Fruit fly (Drosophila melanogaster) whole organism, embryonic: ENCODE results near the gene CG1273.

Experiments used
- Atf3 ChIP-seq: fragments of 200-800 bp; sonication (Bioruptor generic); optimal IDR thresholded peaks from 3 replicates; lab custom pipeline; 2016; ENCODE audit warnings: missing biosample characterization, missing genetic modification characterization
- Bgb ChIP-seq: fragments of 200-800 bp; sonication (Bioruptor generic); IDR thresholded peaks from 2 replicates; pipeline ENCODE4 v1.3.6; 2022; ENCODE audit warnings: missing biosample characterization, missing genetic modification characterization; ENCODE audit not compliant: partially characterized antibody
- Blimp-1 ChIP-seq: fragments of 200-800 bp; sonication (Bioruptor generic); optimal IDR thresholded peaks from 3 replicates; lab custom pipeline; 2018; ENCODE audit warnings: missing biosample characterization, missing genetic modification characterization, mild to moderate bottlenecking, moderate library complexity, missing genetic modification reagents
- C15 ChIP-seq: fragments of 200-800 bp; sonication (Bioruptor generic); IDR thresholded peaks from 3 replicates; pipeline ENCODE4 v1.3.6; 2022; ENCODE audit warnings: missing biosample characterization, missing genetic modification characterization
- CG10543 ChIP-seq: fragments of 200-800 bp; sonication (Bioruptor generic); optimal IDR thresholded peaks from 3 replicates; lab custom pipeline; 2017; ENCODE audit warnings: missing biosample characterization, mild to moderate bottlenecking, missing genetic modification characterization, moderate library complexity
- CG11398 ChIP-seq: fragments of 200-800 bp; sonication (Bioruptor generic); optimal IDR thresholded peaks from 2 replicates; lab custom pipeline; 2016; ENCODE audit warnings: missing biosample characterization, missing genetic modification characterization
- CG11456 ChIP-seq: fragments of 200-800 bp; sonication (Bioruptor generic); IDR thresholded peaks from 3 replicates; pipeline ENCODE4 v1.3.6; 2022; ENCODE audit warnings: missing biosample characterization, missing genetic modification characterization
- CG11723 ChIP-seq: fragments of 200-800 bp; sonication (Bioruptor generic); optimal IDR thresholded peaks from 2 replicates; lab custom pipeline; 2017; ENCODE audit warnings: missing biosample characterization, mild to moderate bottlenecking, missing genetic modification characterization
- CG12104 ChIP-seq: fragments of 200-800 bp; sonication (Bioruptor generic); optimal IDR thresholded peaks from 3 replicates; lab custom pipeline; 2016; ENCODE audit warnings: missing biosample characterization, missing genetic modification characterization
- CG14441 ChIP-seq: fragments of 200-800 bp; sonication (Bioruptor generic); IDR thresholded peaks from 2 replicates; pipeline ENCODE4 v1.3.6; 2022; ENCODE audit warnings: missing biosample characterization, missing genetic modification characterization
- CG2889 ChIP-seq: fragments of 200-800 bp; sonication (Bioruptor generic); IDR thresholded peaks from 3 replicates; pipeline ENCODE4 v1.3.6; 2022; ENCODE audit warnings: missing biosample characterization, missing genetic modification characterization
- CG4820 ChIP-seq: fragments of 200-800 bp; sonication (Bioruptor generic); optimal IDR thresholded peaks from 3 replicates; lab custom pipeline; 2016; ENCODE audit warnings: missing biosample characterization, missing genetic modification characterization
- CG6791 ChIP-seq: fragments of 200-800 bp; sonication (Bioruptor generic); IDR thresholded peaks from 3 replicates; pipeline ENCODE4 v1.3.6; 2022; ENCODE audit warnings: missing biosample characterization, missing genetic modification characterization; ENCODE audit not compliant: partially characterized antibody
- CG6854 ChIP-seq: fragments of 200-800 bp; sonication (Bioruptor generic); optimal IDR thresholded peaks from 3 replicates; lab custom pipeline; 2017; ENCODE audit warnings: missing biosample characterization, mild to moderate bottlenecking, missing genetic modification characterization
- CG9797 ChIP-seq: fragments of 200-800 bp; sonication (Bioruptor generic); optimal IDR thresholded peaks from 3 replicates; lab custom pipeline; 2018; ENCODE audit warnings: missing biosample characterization, mild to moderate bottlenecking, missing genetic modification characterization
- D19A ChIP-seq: fragments of 200-800 bp; optimal IDR thresholded peaks from 3 replicates; lab custom pipeline; 2019; ENCODE audit warnings: missing biosample characterization, mild to moderate bottlenecking, missing genetic modification characterization, moderate library complexity
- Deaf1 ChIP-seq: fragments of 200-800 bp; optimal IDR thresholded peaks from 3 replicates; lab custom pipeline; 2019; ENCODE audit warnings: missing biosample characterization, mild to moderate bottlenecking, missing genetic modification characterization, moderate library complexity
- ERR ChIP-seq: fragments of 200-800 bp; sonication (Bioruptor generic); optimal IDR thresholded peaks from 2 replicates; lab custom pipeline; 2016; ENCODE audit warnings: missing biosample characterization, missing genetic modification characterization
- Eip74EF ChIP-seq, 2 experiments: fragments of 200-800 bp in 1 of 2; fragments of >200 bp in 1 of 2; sonication (Bioruptor generic) in 1 of 2; optimal IDR thresholded peaks; 2 replicates each; lab custom pipeline; 2017 to 2019; ENCODE audit warnings: missing biosample characterization in 2 of 2, missing genetic modification characterization in 2 of 2, mild to moderate bottlenecking in 1 of 2, moderate library complexity in 1 of 2
- HLH4C ChIP-seq: fragments of 200-800 bp; sonication (Bioruptor generic); IDR thresholded peaks from 3 replicates; pipeline ENCODE4 v1.3.6; 2022; ENCODE audit warnings: missing biosample characterization, missing genetic modification characterization; ENCODE audit not compliant: partially characterized antibody
- Kr ChIP-seq: fragments of 200-800 bp; sonication (Bioruptor generic); optimal IDR thresholded peaks from 2 replicates; lab custom pipeline; 2017; ENCODE audit warnings: missing biosample characterization, mild to moderate bottlenecking, missing genetic modification characterization
- Lpt ChIP-seq: fragments of >200 bp; optimal IDR thresholded peaks from 2 replicates; lab custom pipeline; 2018; ENCODE audit warnings: missing biosample characterization, missing genetic modification characterization
- MESR4 ChIP-seq: fragments of 200-800 bp; sonication (Bioruptor generic); optimal IDR thresholded peaks from 2 replicates; lab custom pipeline; 2018; ENCODE audit warnings: missing biosample characterization, mild to moderate bottlenecking, missing genetic modification characterization, moderate library complexity
- Max ChIP-seq: fragments of 200-800 bp; sonication (Bioruptor generic); optimal IDR thresholded peaks from 2 replicates; lab custom pipeline; 2016; ENCODE audit warnings: missing biosample characterization, mild to moderate bottlenecking, missing genetic modification characterization
- Ptx1 ChIP-seq: fragments of 200-800 bp; sonication (Bioruptor generic); IDR thresholded peaks from 2 replicates; pipeline ENCODE4 v1.3.6; 2022; ENCODE audit warnings: missing biosample characterization, missing genetic modification characterization
- Ravus ChIP-seq: fragments of 200-800 bp; sonication (Bioruptor generic); IDR thresholded peaks from 2 replicates; pipeline ENCODE4 v1.3.6; 2022; ENCODE audit warnings: missing biosample characterization, missing genetic modification characterization
- Rx ChIP-seq: fragments of 200-800 bp; sonication (Bioruptor generic); IDR thresholded peaks from 2 replicates; pipeline ENCODE4 v1.3.6; 2022; ENCODE audit warnings: missing biosample characterization, missing genetic modification characterization
- Sox102F ChIP-seq: fragments of 200-800 bp; sonication (Bioruptor generic); optimal IDR thresholded peaks from 2 replicates; lab custom pipeline; 2018; ENCODE audit warnings: missing biosample characterization, mild to moderate bottlenecking, missing genetic modification characterization, moderate library complexity
- Xrp1 ChIP-seq: fragments of 200-800 bp; sonication (Bioruptor generic); IDR thresholded peaks from 2 replicates; pipeline ENCODE4 v1.3.6; 2022; ENCODE audit warnings: missing biosample characterization, missing genetic modification characterization
- cato ChIP-seq: fragments of 200-800 bp; sonication (Bioruptor generic); optimal IDR thresholded peaks from 2 replicates; lab custom pipeline; 2016; ENCODE audit warnings: missing biosample characterization, missing genetic modification characterization, borderline replicate concordance
- cg ChIP-seq: fragments of 200-800 bp; sonication (Bioruptor generic); optimal IDR thresholded peaks from 3 replicates; lab custom pipeline; 2019; ENCODE audit warnings: missing biosample characterization, mild to moderate bottlenecking, missing genetic modification characterization, moderate library complexity
- corto ChIP-seq: fragments of 200-800 bp; sonication (Bioruptor generic); optimal IDR thresholded peaks from 2 replicates; lab custom pipeline; 2016; ENCODE audit warnings: missing biosample characterization, mild to moderate bottlenecking, missing genetic modification characterization, moderate library complexity
- crol ChIP-seq: fragments of 200-800 bp; sonication (Bioruptor generic); IDR thresholded peaks from 2 replicates; pipeline ENCODE4 v1.3.6; 2022; ENCODE audit warnings: missing biosample characterization, missing genetic modification characterization
- crp ChIP-seq, 2 experiments: fragments of 200-800 bp; sonication (Bioruptor generic); optimal IDR thresholded peaks; 2 replicates in 1 of 2; 3 replicates in 1 of 2; lab custom pipeline; 2017; ENCODE audit warnings: missing biosample characterization in 2 of 2, missing genetic modification characterization in 2 of 2, mild to moderate bottlenecking in 1 of 2, moderate library complexity in 1 of 2
- eyg ChIP-seq: fragments of 200-800 bp; sonication (Bioruptor generic); optimal IDR thresholded peaks from 3 replicates; lab custom pipeline; 2016; ENCODE audit warnings: missing biosample characterization, missing genetic modification characterization
- fd3F ChIP-seq: fragments of 200-800 bp; sonication (Bioruptor generic); optimal IDR thresholded peaks from 2 replicates; lab custom pipeline; 2018; ENCODE audit warnings: missing biosample characterization, mild to moderate bottlenecking, missing genetic modification characterization, moderate library complexity
- ham ChIP-seq: fragments of 200-800 bp; sonication (Bioruptor generic); IDR thresholded peaks from 2 replicates; pipeline ENCODE4 v1.3.6; 2022; ENCODE audit warnings: missing biosample characterization, missing genetic modification characterization
- hth ChIP-seq: fragments of >200 bp; optimal IDR thresholded peaks from 2 replicates; lab custom pipeline; 2017; ENCODE audit warnings: inconsistent platforms
- inv ChIP-seq: fragments of 200-800 bp; sonication (Bioruptor generic); IDR thresholded peaks from 2 replicates; pipeline ENCODE4 v1.3.6; 2022; ENCODE audit warnings: missing biosample characterization, missing genetic modification characterization; ENCODE audit not compliant: partially characterized antibody
- jigr1 ChIP-seq: fragments of 200-800 bp; sonication (Bioruptor generic); IDR thresholded peaks from 3 replicates; pipeline ENCODE4 v1.3.6; 2022; ENCODE audit warnings: missing biosample characterization, missing genetic modification characterization
- jumu ChIP-seq: fragments of 200-800 bp; sonication (Bioruptor generic); optimal IDR thresholded peaks from 3 replicates; lab custom pipeline; 2016; ENCODE audit warnings: missing biosample characterization, missing genetic modification characterization
- luna ChIP-seq: fragments of 200-800 bp; sonication (Bioruptor generic); optimal IDR thresholded peaks from 2 replicates; lab custom pipeline; 2016; ENCODE audit warnings: missing biosample characterization, missing genetic modification characterization
- nau ChIP-seq: fragments of 200-800 bp; sonication (Bioruptor generic); optimal IDR thresholded peaks from 3 replicates; lab custom pipeline; 2017; ENCODE audit warnings: missing biosample characterization, mild to moderate bottlenecking, missing genetic modification characterization, missing genetic modification reagents
- pfk ChIP-seq: fragments of 200-800 bp; sonication (Bioruptor generic); optimal IDR thresholded peaks from 2 replicates; lab custom pipeline; 2018; ENCODE audit warnings: missing biosample characterization, mild to moderate bottlenecking, missing genetic modification characterization, moderate library complexity
- repo ChIP-seq: fragments of 200-800 bp; sonication (Bioruptor generic); optimal IDR thresholded peaks from 2 replicates; lab custom pipeline; 2016; ENCODE audit warnings: missing biosample characterization, missing genetic modification characterization
- schlank ChIP-seq: fragments of 200-800 bp; sonication (Bioruptor generic); optimal IDR thresholded peaks from 2 replicates; lab custom pipeline; 2018; ENCODE audit warnings: missing biosample characterization, mild to moderate bottlenecking, missing genetic modification characterization
- sim ChIP-seq: fragments of 200-800 bp; sonication (Bioruptor generic); IDR thresholded peaks from 2 replicates; pipeline ENCODE4 v1.3.6; 2022; ENCODE audit warnings: missing biosample characterization, missing genetic modification characterization
- sisA ChIP-seq: fragments of 200-800 bp; sonication (Bioruptor generic); IDR thresholded peaks from 2 replicates; pipeline ENCODE4 v1.3.6; 2022; ENCODE audit warnings: missing biosample characterization, missing genetic modification characterization
- slou ChIP-seq: fragments of 200-800 bp; sonication (Bioruptor generic); optimal IDR thresholded peaks from 3 replicates; lab custom pipeline; 2016; ENCODE audit warnings: missing biosample characterization, missing genetic modification characterization
- tup ChIP-seq: fragments of 200-800 bp; sonication (Bioruptor generic); optimal IDR thresholded peaks from 2 replicates; lab custom pipeline; 2016; ENCODE audit warnings: missing biosample characterization, mild to moderate bottlenecking, missing genetic modification characterization, moderate library complexity
- vvl ChIP-seq: fragments of 200-800 bp; sonication (Bioruptor generic); IDR thresholded peaks from 2 replicates; pipeline ENCODE4 v1.3.6; 2022; ENCODE audit warnings: missing biosample characterization, missing genetic modification characterization
- zfh1 ChIP-seq: fragments of 200-800 bp; sonication (Bioruptor generic); IDR thresholded peaks from 3 replicates; pipeline ENCODE4 v1.3.6; 2022; ENCODE audit warnings: missing biosample characterization, missing genetic modification characterization

The CG1273 gene

dm6 chr3L:4286784-4287183 is 23.3 kb downstream of the CG1273 start, which contains the start of gene TfIIEbeta (continued):
- TF ChIP-seq Atf3 (GFP tag; lab: Kevin White, UChicago): no peak
- TF ChIP-seq CG11456 (GFP tag; lab: Robert Waterston, UW): no peak
- TF ChIP-seq Xrp1 (GFP tag; lab: Robert Waterston, UW): peak; percentile 52; the same call in 1 of the 2 replicates
- TF ChIP-seq inv (GFP tag; lab: Robert Waterston, UW): no peak
- no peak for TF ChIP-seq Max (GFP tag; lab: Kevin White, UChicago)
- TF ChIP-seq Eip74EF (GFP tag; optimal IDR thresholded peaks at IDR 0.05; lab: Kevin White, UChicago): no peak
- TF ChIP-seq ham (GFP tag; lab: Robert Waterston, UW): no peak
- no peak for TF ChIP-seq jumu
- TF ChIP-seq D19A (tag; lab: Kevin White, UChicago): peak; percentile 96
- no peak for TF ChIP-seq nau (GFP tag; lab: Kevin White, UChicago)
- no peak for TF ChIP-seq slou (GFP tag; lab: Kevin White, UChicago)
- no peak for TF ChIP-seq Bgb (GFP tag; lab: Robert Waterston, UW)
- TF ChIP-seq corto: no peak
- no peak for TF ChIP-seq CG2889 (GFP tag; lab: Robert Waterston, UW)
- no peak for TF ChIP-seq Kr (GFP tag; lab: Kevin White, UChicago)
- TF ChIP-seq jigr1 (GFP tag; lab: Robert Waterston, UW): no peak
- TF ChIP-seq sim (GFP tag; lab: Robert Waterston, UW): no peak
- no peak for TF ChIP-seq cato (GFP tag; lab: Kevin White, UChicago)
- no peak for TF ChIP-seq Deaf1 (tag; lab: Kevin White, UChicago)
- TF ChIP-seq CG12104: no peak
- peak; percentile 68 to 92 for TF ChIP-seq crp (GFP tag; optimal IDR thresholded peaks at IDR 0.05; lab: Kevin White, UChicago)
- no peak for TF ChIP-seq schlank
- no peak for TF ChIP-seq CG6854
- no peak for TF ChIP-seq eyg (GFP tag; lab: Kevin White, UChicago)
- TF ChIP-seq CG6791 (GFP tag; lab: Robert Waterston, UW): no peak
- no peak for TF ChIP-seq tup (GFP tag; lab: Kevin White, UChicago)
- peak; percentile 14; the same call in 1 of the 2 replicates for TF ChIP-seq sisA (GFP tag; lab: Robert Waterston, UW)
- no peak for TF ChIP-seq CG11398 (GFP tag; lab: Kevin White, UChicago)
- no peak for TF ChIP-seq luna
- TF ChIP-seq CG10543 (GFP tag; lab: Kevin White, UChicago): no peak
- TF ChIP-seq repo (GFP tag; lab: Kevin White, UChicago): no peak
- no peak for TF ChIP-seq CG4820 (GFP tag; lab: Kevin White, UChicago)
- no peak for TF ChIP-seq crol (GFP tag; lab: Robert Waterston, UW)
- peak; percentile 25 for TF ChIP-seq Blimp-1
- TF ChIP-seq Ravus (GFP tag; lab: Robert Waterston, UW): no peak
- TF ChIP-seq cg (GFP tag; lab: Kevin White, UChicago): no peak
- no peak for TF ChIP-seq CG11723 (GFP tag; lab: Kevin White, UChicago)
- TF ChIP-seq fd3F (GFP tag; lab: Kevin White, UChicago): no peak
- peak; percentile 46 for TF ChIP-seq vvl (GFP tag; lab: Robert Waterston, UW)
- TF ChIP-seq HLH4C (GFP tag; lab: Robert Waterston, UW): no peak
- TF ChIP-seq MESR4: peak; percentile 41
- no peak for TF ChIP-seq pfk (GFP tag; lab: Kevin White, UChicago)
- TF ChIP-seq Ptx1 (GFP tag; lab: Robert Waterston, UW): peak; percentile 47
- TF ChIP-seq hth: no peak
- TF ChIP-seq Rx (GFP tag; lab: Robert Waterston, UW): no peak
- no peak for TF ChIP-seq C15
- TF ChIP-seq CG9797: no peak
- TF ChIP-seq Lpt (GFP tag; lab: Kevin White, UChicago): no peak
- no peak for TF ChIP-seq zfh1
- TF ChIP-seq Sox102F (GFP tag; lab: Kevin White, UChicago): no peak
- TF ChIP-seq CG14441 (GFP tag; lab: Robert Waterston, UW): no peak
- TF ChIP-seq ERR (GFP tag; lab: Kevin White, UChicago): no peak
